Fruit fly (Drosophila melanogaster): ENCODE measurements around the gene CG42450.

CG42450 gene

dm6 chrX:18774818-18775343, 38.2 kb upstream of the CG42450 start, which contains the start of gene CG6891 (continued):
- TF ChIP-seq ranshi (GFP tag; IDR thresholded peaks at IDR 0.05) = 0 out of 2 replicates have a peak, but pooled peaks have one; percentile 19
- TF ChIP-seq C15 (GFP tag; IDR thresholded peaks at IDR 0.05) = no peak
- TF ChIP-seq ash1 (GFP tag; optimal IDR thresholded peaks at IDR 0.05) = no peak
- peak; percentile 5 for TF ChIP-seq NC2α (GFP tag; optimal IDR thresholded peaks at IDR 0.05)
- TF ChIP-seq dysf (GFP tag; IDR thresholded peaks at IDR 0.05) = 0 out of 3 replicates have a peak, but pooled peaks have one; percentile 9
- no peak for TF ChIP-seq Neu2 (GFP tag; optimal IDR thresholded peaks at IDR 0.05; ENCODE audit: borderline replicate concordance)
- no peak for TF ChIP-seq Sin3A (optimal IDR thresholded peaks at IDR 0.05)
- no peak for TF ChIP-seq ham (GFP tag; IDR thresholded peaks at IDR 0.05)
- TF ChIP-seq tup (GFP tag; optimal IDR thresholded peaks at IDR 0.05) = no peak
- no peak for TF ChIP-seq BtbVII (GFP tag; optimal IDR thresholded peaks at IDR 0.05)
- peak; percentile 64 for TF ChIP-seq Xbp1 (GFP tag; optimal IDR thresholded peaks at IDR 0.05)
- peak; percentile 20 for TF ChIP-seq CG8089 (GFP tag; optimal IDR thresholded peaks at IDR 0.05)
- TF ChIP-seq CG10431 (GFP tag; optimal IDR thresholded peaks at IDR 0.05) = peak; percentile 47
- TF ChIP-seq CG8290 (GFP tag; optimal IDR thresholded peaks at IDR 0.05) = peak; percentile 58
- TF ChIP-seq CG8290 (tag; optimal IDR thresholded peaks at IDR 0.05) = peak in 1 of 2 experiments; percentile 54
- TF ChIP-seq Hmx (GFP tag; optimal IDR thresholded peaks at IDR 0.05) = no peak
- TF ChIP-seq H2.0 (GFP tag; IDR thresholded peaks at IDR 0.05) = no peak
- TF ChIP-seq bbx (GFP tag; IDR thresholded peaks at IDR 0.05; ENCODE audit: partially characterized antibody) = peak; percentile 52
- no peak for TF ChIP-seq CG6654 (GFP tag; optimal IDR thresholded peaks at IDR 0.05)
- peak; percentile 35; the same call in 1 of the 2 replicates for TF ChIP-seq CG14441 (GFP tag; IDR thresholded peaks at IDR 0.05)
- TF ChIP-seq D (optimal IDR thresholded peaks at IDR 0.05) = no peak
- no peak for TF ChIP-seq D (GFP tag; optimal IDR thresholded peaks at IDR 0.05)
- TF ChIP-seq CG43689 (GFP tag; IDR thresholded peaks at IDR 0.05) = no peak
- TF ChIP-seq CG1603 (tag; optimal IDR thresholded peaks at IDR 0.05) = peak; percentile 54
- no peak for TF ChIP-seq Dad (GFP tag; optimal IDR thresholded peaks at IDR 0.05)
- TF ChIP-seq gem (tag; optimal IDR thresholded peaks at IDR 0.05) = peak; percentile 55
- TF ChIP-seq CG3407 (GFP tag; optimal IDR thresholded peaks at IDR 0.05) = peak; percentile 54
- no peak for TF ChIP-seq H15 (GFP tag; IDR thresholded peaks at IDR 0.05)
- TF ChIP-seq caup (GFP tag; optimal IDR thresholded peaks at IDR 0.05; ENCODE audit: severe bottlenecking) = no peak
- TF ChIP-seq tll (GFP tag; optimal IDR thresholded peaks at IDR 0.05) = no peak
- 0 out of 3 replicates have a peak, but pooled peaks have one; percentile 22 for TF ChIP-seq CG14860 (GFP tag; IDR thresholded peaks at IDR 0.05; ENCODE audit: partially characterized antibody)
- TF ChIP-seq croc (GFP tag; conservative IDR thresholded peaks at IDR 0.05) = no peak
- TF ChIP-seq pum (GFP tag; optimal IDR thresholded peaks at IDR 0.05) = peak; percentile 39
- TF ChIP-seq dmrt11E (tag; optimal IDR thresholded peaks at IDR 0.05) = peak; percentile 46
- peak; percentile 13 for TF ChIP-seq CG17912 (GFP tag; optimal IDR thresholded peaks at IDR 0.05)
- no peak for TF ChIP-seq CG4617 (GFP tag; optimal IDR thresholded peaks at IDR 0.05; ENCODE audit: borderline replicate concordance)
- TF ChIP-seq CG8281 (tag; optimal IDR thresholded peaks at IDR 0.05) = no peak
- peak; percentile 4 for TF ChIP-seq CG9609 (GFP tag; optimal IDR thresholded peaks at IDR 0.05)
- no peak for TF ChIP-seq peb (GFP tag; IDR thresholded peaks at IDR 0.05)
- no peak for TF ChIP-seq NK7.1 (GFP tag; optimal IDR thresholded peaks at IDR 0.05)
- peak in 1 of 3 experiments; percentile 32 for TF ChIP-seq lola (GFP tag; optimal IDR thresholded peaks at IDR 0.05)
- no peak for TF ChIP-seq CG16815 (GFP tag; optimal IDR thresholded peaks at IDR 0.05)
- TF ChIP-seq tgo (GFP tag; IDR thresholded peaks at IDR 0.05) = peak; percentile 23; the same call in 1 of the 3 replicates
- no peak for TF ChIP-seq emc (GFP tag; optimal IDR thresholded peaks at IDR 0.05)
- no peak for TF ChIP-seq CG7372 (GFP tag; IDR thresholded peaks at IDR 0.05)
- TF ChIP-seq ATbp (GFP tag; optimal IDR thresholded peaks at IDR 0.05) = peak; percentile 7
- TF ChIP-seq CG34376 (GFP tag; optimal IDR thresholded peaks at IDR 0.05) = no peak
- peak; percentile 1 for TF ChIP-seq Bdp1 (GFP tag; optimal IDR thresholded peaks at IDR 0.05)
- TF ChIP-seq CG31224 (GFP tag; IDR thresholded peaks at IDR 0.05) = no peak
- TF ChIP-seq mld (GFP tag; IDR thresholded peaks at IDR 0.05; ENCODE audit: partially characterized antibody) = no peak
- TF ChIP-seq sisA (GFP tag; IDR thresholded peaks at IDR 0.05) = peak; percentile 18; the same call in 1 of the 2 replicates
